Worm (Caenorhabditis elegans): ENCODE results near the gene unc-3.
A peak's percentile ranks its signal among the peaks of the same experiment; 100 is the strongest.

The unc-3 gene

DNA sequence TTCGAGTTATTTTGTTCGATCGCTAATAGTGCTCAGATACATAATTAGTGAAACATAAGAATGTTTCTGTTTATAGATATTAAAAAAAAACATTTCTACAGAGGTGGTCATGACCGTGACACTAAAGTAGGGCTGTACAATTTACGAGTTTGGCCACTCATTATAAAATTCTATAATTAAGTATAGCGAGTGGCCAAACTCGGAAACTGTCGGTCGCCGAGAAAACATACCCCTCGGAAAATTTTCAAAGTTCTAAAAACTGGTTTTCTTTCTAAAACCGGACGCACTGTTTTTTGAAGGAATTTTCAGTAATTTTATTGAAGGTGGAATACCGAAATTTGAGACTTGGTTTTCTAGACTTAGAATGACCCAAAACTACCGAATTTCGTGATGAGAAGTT is 32.4 kb downstream of the unc-3 start:
- TF ChIP-seq Y5F2A.4 (GFP tag; optimal IDR thresholded peaks at IDR 0.05) (no peak), mep-1 (tag; optimal IDR thresholded peaks at IDR 0.05) (no peak), set-16 (GFP tag; IDR thresholded peaks at IDR 0.05) (no peak), lin-15B (tag; optimal IDR thresholded peaks at IDR 0.05) (no peak), jun-1 (tag; optimal IDR thresholded peaks at IDR 0.05) (no peak), lin-38 (GFP tag; IDR thresholded peaks at IDR 0.05) (no peak), php-3 (GFP tag; IDR thresholded peaks at IDR 0.05) (no peak), dmd-6 (GFP tag; IDR thresholded peaks at IDR 0.05) (no peak), Y48G9A.11 (GFP tag; IDR thresholded peaks at IDR 0.05) (no peak), zip-2 (tag; optimal IDR thresholded peaks at IDR 0.05) (no peak), nhr-41 (GFP tag; IDR thresholded peaks at IDR 0.05) (no peak), F37D6.2 (tag; optimal IDR thresholded peaks at IDR 0.05) (no peak), dve-1 (tag; optimal IDR thresholded peaks at IDR 0.05; ENCODE audit: insufficient read depth) (no peak), nhr-237 (tag; optimal IDR thresholded peaks at IDR 0.05) (no peak), T20F7.1 (GFP tag; optimal IDR thresholded peaks at IDR 0.05) (no peak), saeg-2 (GFP tag; IDR thresholded peaks at IDR 0.05) (no peak)

DNA sequence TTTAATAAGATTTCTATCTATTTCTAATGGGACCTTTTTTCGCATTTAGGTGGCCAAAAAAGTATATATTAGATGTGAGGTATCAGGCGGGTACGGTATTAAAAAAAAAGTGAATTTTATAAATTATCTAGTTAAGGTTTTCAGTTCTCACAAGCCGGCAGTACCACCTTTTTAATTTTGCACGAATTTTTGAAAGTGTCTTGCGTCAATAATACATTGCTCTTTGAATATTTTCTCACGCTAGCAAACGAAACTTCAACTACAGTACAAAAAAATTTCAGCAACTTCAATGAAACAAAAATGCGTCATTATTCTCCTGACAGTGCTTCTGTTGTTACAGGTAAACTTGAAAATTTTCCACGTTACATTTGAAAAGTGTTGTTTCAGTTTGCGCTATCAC is 33.6 kb downstream of the unc-3 start, which contains the start of gene F42D1.4:
TSS of gene F42D1.4 (plus strand) at position 301 of the 400 bp plus-strand sequence.
- TF ChIP-seq hif-1 (tag; optimal IDR thresholded peaks at IDR 0.05) (no peak), daf-12 (tag; optimal IDR thresholded peaks at IDR 0.05) (no peak), spr-1 (tag; optimal IDR thresholded peaks at IDR 0.05) (no peak), ama-1 (optimal IDR thresholded peaks at IDR 0.05) (no peak), saeg-2 (GFP tag; IDR thresholded peaks at IDR 0.05) (no peak), F49E8.2 (tag; optimal IDR thresholded peaks at IDR 0.05; ENCODE audit: borderline replicate concordance) (no peak), Y5F2A.4 (GFP tag; optimal IDR thresholded peaks at IDR 0.05) (no peak), nhr-102 (tag; optimal IDR thresholded peaks at IDR 0.05) (no peak), lin-15B (tag; optimal IDR thresholded peaks at IDR 0.05) (no peak), F26F4.8 (GFP tag; conservative IDR thresholded peaks at IDR 0.05) (no peak), nhr-42 (GFP tag; IDR thresholded peaks at IDR 0.05) (no peak), daf-8 (GFP tag; IDR thresholded peaks at IDR 0.05) (no peak), tra-1 (GFP tag; IDR thresholded peaks at IDR 0.05) (no peak), mxl-3 (GFP tag; optimal IDR thresholded peaks at IDR 0.05) (no peak), mep-1 (tag; optimal IDR thresholded peaks at IDR 0.05) (no peak), egl-27 (tag; optimal IDR thresholded peaks at IDR 0.05) (no peak), zfp-3 (GFP tag; conservative IDR thresholded peaks at IDR 0.05) (no peak), R02D3.7 (tag; optimal IDR thresholded peaks at IDR 0.05) (no peak)

DNA sequence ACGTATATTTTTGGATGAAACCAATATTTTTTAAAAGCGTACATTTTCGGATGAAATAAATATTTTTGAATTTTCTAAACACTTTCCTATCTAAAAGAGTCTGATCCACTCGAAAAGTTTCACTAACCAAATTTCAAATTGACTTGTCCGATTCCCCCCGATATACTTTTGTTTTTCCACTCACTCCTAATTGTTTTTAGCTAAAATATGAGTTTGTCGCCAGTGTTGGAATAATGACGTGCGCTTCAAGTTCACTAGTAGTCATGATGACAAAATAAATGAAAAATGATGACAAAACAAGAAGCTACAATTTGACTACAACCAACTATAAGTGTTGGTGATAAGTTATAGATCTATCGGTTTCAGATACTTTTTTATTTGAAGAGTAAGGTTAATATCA is 35.5 kb downstream of the unc-3 start:
- TF ChIP-seq zfp-3 (GFP tag; conservative IDR thresholded peaks at IDR 0.05) (0 out of 2 replicates have a peak, but pooled peaks have one; percentile 53), nhr-42 (GFP tag; IDR thresholded peaks at IDR 0.05) (0 out of 2 replicates have a peak, but pooled peaks have one; percentile 58), mep-1 (tag; optimal IDR thresholded peaks at IDR 0.05) (peak; percentile 23), daf-16 (GFP tag; optimal IDR thresholded peaks at IDR 0.05) (no peak), daf-16 (tag; optimal IDR thresholded peaks at IDR 0.05) (peak; percentile 78), hif-1 (tag; optimal IDR thresholded peaks at IDR 0.05) (peak in 1 of 2 experiments; percentile 20), aha-1 (tag) (peak; percentile 10), dpl-1 (GFP tag; optimal IDR thresholded peaks at IDR 0.05) (no peak), unc-62 (GFP tag; optimal IDR thresholded peaks at IDR 0.05 in 1 of 2) (no peak), unc-62 (tag; optimal IDR thresholded peaks at IDR 0.05) (no peak), dve-1 (tag; optimal IDR thresholded peaks at IDR 0.05; ENCODE audit: insufficient read depth) (peak; percentile 35), daf-19 (GFP tag; conservative IDR thresholded peaks at IDR 0.05) (no peak), ces-1 (GFP tag; optimal IDR thresholded peaks at IDR 0.05) (no peak), sdz-12 (GFP tag; optimal IDR thresholded peaks at IDR 0.05) (peak; percentile 47), daf-8 (GFP tag; IDR thresholded peaks at IDR 0.05) (no peak), mdl-1 (tag; optimal IDR thresholded peaks at IDR 0.05) (no peak), duxl-1 (tag; optimal IDR thresholded peaks at IDR 0.05; ENCODE audit: poor library complexity) (peak; percentile 22), egl-43 (GFP tag; IDR thresholded peaks at IDR 0.05) (no peak), Y5F2A.4 (GFP tag; optimal IDR thresholded peaks at IDR 0.05) (no peak), lin-29 (GFP tag; IDR thresholded peaks at IDR 0.05) (no peak), F10B5.3 (tag; optimal IDR thresholded peaks at IDR 0.05) (no peak), lin-38 (GFP tag; IDR thresholded peaks at IDR 0.05) (0 out of 2 replicates have a peak, but pooled peaks have one; percentile 25), T20F7.1 (GFP tag; optimal IDR thresholded peaks at IDR 0.05) (peak; percentile 38), unc-130 (GFP tag; optimal IDR thresholded peaks at IDR 0.05) (no peak), lsy-2 (tag; optimal IDR thresholded peaks at IDR 0.05) (peak in 1 of 2 experiments; percentile 16), spr-3 (GFP tag; optimal IDR thresholded peaks at IDR 0.05) (peak; percentile 60), F26F4.8 (GFP tag; conservative IDR thresholded peaks at IDR 0.05) (no peak)

Data from whole organism, L4 larva.